Worm (Caenorhabditis elegans) whole organism, late embryonic: Measurements from ENCODE around the gene clec-79.

Experiments
- C08G9.2 ChIP-seq: sonication (generic microtip); optimal IDR thresholded peaks from 2 replicates; lab custom pipeline; 2016; ENCODE audit warnings: mild to moderate bottlenecking, missing genetic modification characterization, moderate library complexity, missing compliant biosample characterization
- C38D4.7 ChIP-seq: fragments of 200-800 bp; sonication (Bioruptor generic); optimal IDR thresholded peaks from 2 replicates; lab custom pipeline; 2018; ENCODE audit warnings: mild to moderate bottlenecking, missing genetic modification characterization, moderate library complexity, missing compliant biosample characterization
- F13H6.1 ChIP-seq: sonication (generic microtip); optimal IDR thresholded peaks from 2 replicates; lab custom pipeline; 2016; ENCODE audit warnings: missing genetic modification characterization, missing compliant biosample characterization
- K02D7.2 ChIP-seq: sonication (generic microtip); optimal IDR thresholded peaks from 2 replicates; lab custom pipeline; 2017; ENCODE audit warnings: mild to moderate bottlenecking, missing genetic modification characterization, missing compliant biosample characterization
- K09A11.1 ChIP-seq: sonication (generic microtip); optimal IDR thresholded peaks from 2 replicates; lab custom pipeline; 2017; ENCODE audit warnings: antibody characterized with exemption, mild to moderate bottlenecking, missing genetic modification characterization, missing compliant biosample characterization; ENCODE audit not compliant: insufficient read depth
- T23F11.4 ChIP-seq: fragments of 200-800 bp; sonication (Bioruptor generic); optimal IDR thresholded peaks from 2 replicates; lab custom pipeline; 2018; ENCODE audit warnings: mild to moderate bottlenecking, missing genetic modification characterization, missing compliant biosample characterization
- ceh-18 ChIP-seq: sonication (generic microtip); optimal IDR thresholded peaks from 2 replicates; lab custom pipeline; 2016; ENCODE audit warnings: missing genetic modification characterization, missing compliant biosample characterization
- ceh-19 ChIP-seq: fragments of 200-800 bp; sonication (Bioruptor generic); optimal IDR thresholded peaks from 2 replicates; lab custom pipeline; 2018; ENCODE audit warnings: mild to moderate bottlenecking, missing genetic modification characterization, missing compliant biosample characterization
- ceh-2 ChIP-seq: sonication (generic microtip); optimal IDR thresholded peaks from 2 replicates; lab custom pipeline; 2016; ENCODE audit warnings: missing genotype, missing genetic modification characterization, missing compliant biosample characterization
- ceh-22 ChIP-seq: sonication (generic microtip); optimal IDR thresholded peaks from 2 replicates; lab custom pipeline; 2017; ENCODE audit warnings: missing biosample characterization, missing genetic modification characterization
- ceh-24 ChIP-seq: sonication (generic microtip); optimal IDR thresholded peaks from 2 replicates; lab custom pipeline; 2016; ENCODE audit warnings: mild to moderate bottlenecking, missing genetic modification characterization, missing compliant biosample characterization
- ceh-30 ChIP-seq: fragments of 150-350 bp; optimal IDR thresholded peaks from 2 replicates; lab custom pipeline; 2014; ENCODE audit warnings: missing biosample characterization, missing genetic modification characterization
- ceh-48 ChIP-seq: sonication (generic microtip); optimal IDR thresholded peaks from 2 replicates; lab custom pipeline; 2016; ENCODE audit warnings: missing genetic modification characterization, inconsistent platforms, missing compliant biosample characterization
- ceh-9 ChIP-seq: sonication (generic microtip); optimal IDR thresholded peaks from 2 replicates; lab custom pipeline; 2016; ENCODE audit warnings: mild to moderate bottlenecking, missing genetic modification characterization, inconsistent platforms, missing compliant biosample characterization
- che-1 ChIP-seq: sonication (generic microtip); optimal IDR thresholded peaks from 2 replicates; lab custom pipeline; 2016; ENCODE audit warnings: mild to moderate bottlenecking, missing genetic modification characterization, missing compliant biosample characterization
- dve-1 ChIP-seq: sonication (generic microtip); optimal IDR thresholded peaks from 2 replicates; lab custom pipeline; 2017; ENCODE audit warnings: antibody characterized with exemption, mild to moderate bottlenecking, missing genetic modification characterization, missing compliant biosample characterization
- elt-2 ChIP-seq: sonication (generic microtip); optimal IDR thresholded peaks from 2 replicates; lab custom pipeline; 2016; ENCODE audit warnings: missing genetic modification reagents, missing genetic modification characterization, missing compliant biosample characterization
- ets-4 ChIP-seq: sonication (generic microtip); optimal IDR thresholded peaks from 2 replicates; lab custom pipeline; 2016; ENCODE audit warnings: missing genetic modification characterization, missing compliant biosample characterization
- fax-1 ChIP-seq: sonication (generic microtip); optimal IDR thresholded peaks from 2 replicates; lab custom pipeline; 2016; ENCODE audit warnings: missing genotype, missing genetic modification characterization, missing compliant biosample characterization
- fkh-10 ChIP-seq: fragments of 150-350 bp; optimal IDR thresholded peaks from 2 replicates; lab custom pipeline; 2014; ENCODE audit warnings: missing biosample characterization, missing genetic modification reagents, missing genetic modification characterization
- fkh-6 ChIP-seq: sonication (generic microtip); optimal IDR thresholded peaks from 2 replicates; lab custom pipeline; 2016; ENCODE audit warnings: missing genetic modification characterization, missing compliant biosample characterization
- hlh-15 ChIP-seq: sonication (generic microtip); optimal IDR thresholded peaks from 2 replicates; lab custom pipeline; 2016; ENCODE audit warnings: missing genetic modification characterization, missing compliant biosample characterization
- hlh-6 ChIP-seq: sonication (generic microtip); optimal IDR thresholded peaks from 2 replicates; lab custom pipeline; 2016; ENCODE audit warnings: missing genotype, missing genetic modification characterization, missing compliant biosample characterization
- lim-6 ChIP-seq: sonication (generic microtip); optimal IDR thresholded peaks from 2 replicates; lab custom pipeline; 2016; ENCODE audit warnings: missing genetic modification characterization, missing compliant biosample characterization
- madf-2 ChIP-seq: sonication (generic microtip); optimal IDR thresholded peaks from 2 replicates; lab custom pipeline; 2017; ENCODE audit warnings: missing genetic modification characterization, missing compliant biosample characterization
- nhr-232 ChIP-seq: sonication (generic microtip); optimal IDR thresholded peaks from 2 replicates; lab custom pipeline; 2016; ENCODE audit warnings: missing genetic modification characterization, missing compliant biosample characterization
- npax-4 ChIP-seq: sonication (generic microtip); optimal IDR thresholded peaks from 2 replicates; lab custom pipeline; 2016; ENCODE audit warnings: missing genetic modification characterization, missing compliant biosample characterization
- pag-3 ChIP-seq: sonication (generic microtip); optimal IDR thresholded peaks from 2 replicates; lab custom pipeline; 2016; ENCODE audit warnings: missing compliant biosample characterization, missing genetic modification characterization, borderline replicate concordance
- pax-1 ChIP-seq: fragments of 150-350 bp; optimal IDR thresholded peaks from 2 replicates; lab custom pipeline; 2014; ENCODE audit warnings: missing biosample characterization, missing genetic modification characterization
- pqm-1 ChIP-seq: sonication (generic microtip); optimal IDR thresholded peaks from 2 replicates; lab custom pipeline; 2016; ENCODE audit warnings: missing genetic modification characterization, missing compliant biosample characterization
- pros-1 ChIP-seq: fragments of 150-350 bp; optimal IDR thresholded peaks from 2 replicates; lab custom pipeline; 2014; ENCODE audit warnings: missing biosample characterization, missing genetic modification reagents, missing genetic modification characterization
- rnt-1 ChIP-seq: sonication (generic microtip); optimal IDR thresholded peaks from 2 replicates; lab custom pipeline; 2016; ENCODE audit warnings: missing genetic modification characterization, missing compliant biosample characterization
- unc-3 ChIP-seq, 2 experiments: fragments of 200-800 bp in 1 of 2; sonication (Bioruptor generic) in 1 of 2; sonication (generic microtip) in 1 of 2; conservative IDR thresholded peaks in 1 of 2; optimal IDR thresholded peaks in 1 of 2; 2 replicates each; pipeline versions ENCODE4 v1.3.6 to Lab custom; 2016 to 2022; ENCODE audit warnings: missing compliant biosample characterization in 2 of 2, missing genetic modification characterization in 2 of 2, missing genetic modification reagents in 1 of 2
- unc-42 ChIP-seq: sonication (generic microtip); optimal IDR thresholded peaks from 2 replicates; lab custom pipeline; 2016; ENCODE audit warnings: missing genotype, missing genetic modification characterization, missing compliant biosample characterization
- unc-86 ChIP-seq: sonication (generic microtip); optimal IDR thresholded peaks from 2 replicates; lab custom pipeline; 2016; ENCODE audit warnings: missing genetic modification characterization, missing compliant biosample characterization
- ztf-16 ChIP-seq: sonication (generic microtip); optimal IDR thresholded peaks from 2 replicates; lab custom pipeline; 2017; ENCODE audit warnings: missing genetic modification characterization, missing compliant biosample characterization

clec-79 gene

DNA sequence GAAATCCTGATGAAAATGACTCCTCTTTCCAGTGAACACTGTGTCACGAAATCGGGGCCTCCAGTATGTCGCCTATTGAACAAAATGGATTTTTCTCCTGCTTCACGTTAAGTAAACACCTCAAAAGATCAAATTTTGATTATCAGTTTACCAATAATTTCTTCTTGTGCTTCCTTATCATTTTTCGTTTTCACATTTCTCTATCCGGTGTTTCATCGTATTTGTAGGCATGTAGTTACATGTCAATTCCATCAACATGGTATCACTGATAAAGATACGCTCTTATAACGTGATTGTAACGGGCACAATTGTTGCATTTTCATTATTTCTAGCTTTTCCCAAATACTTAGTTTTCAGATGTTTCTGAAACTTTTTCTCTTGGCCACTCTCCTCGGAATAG is 28.7 kb upstream of the clec-79 start, which contains the start of gene clec-72:
Gene clec-72, plus strand, starts transcription at position 358 of the 400 bp plus-strand sequence.
- TF ChIP-seq madf-2 (tag; lab: Kevin White, UChicago) = no peak
- peak; percentile 29 for TF ChIP-seq elt-2 (tag; lab: Kevin White, UChicago)

DNA sequence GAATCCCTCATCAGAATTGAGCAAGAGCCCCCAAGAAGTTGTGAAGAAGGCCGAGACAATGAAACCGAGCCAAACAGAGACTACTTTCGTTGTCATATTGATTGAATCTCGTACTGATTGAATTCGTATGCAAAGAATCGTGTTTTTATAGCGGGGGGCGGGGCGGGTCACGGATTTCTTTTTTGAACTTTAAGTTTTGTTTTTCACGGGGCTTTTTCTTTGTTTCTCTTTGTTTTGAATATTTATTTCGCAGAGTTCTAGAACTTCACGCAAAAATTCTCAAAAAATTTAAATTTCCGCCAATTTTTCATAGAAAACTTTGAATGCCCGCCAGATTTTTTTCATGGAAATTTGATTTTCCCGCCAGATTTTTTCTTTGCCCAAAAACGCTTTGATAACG is 17.1 kb upstream of the clec-79 start, which contains the start of gene clec-73:
Gene clec-73, minus strand, starts transcription at position 101 of the 400 bp plus-strand sequence.
- TF ChIP-seq ets-4 (tag; lab: Kevin White, UChicago) (no peak), fkh-6 (tag; lab: Kevin White, UChicago) (no peak), hlh-6 (tag; lab: Kevin White, UChicago) (no peak), K02D7.2 (tag; lab: Kevin White, UChicago) (no peak), C38D4.7 (GFP tag; lab: Kevin White, UChicago) (no peak), pqm-1 (tag; lab: Kevin White, UChicago) (no peak), ceh-9 (tag; lab: Kevin White, UChicago) (no peak), fkh-10 (GFP tag; lab: Kevin White, UChicago) (no peak), ceh-22 (tag; lab: Kevin White, UChicago) (no peak), T23F11.4 (GFP tag; lab: Kevin White, UChicago) (no peak), che-1 (tag; lab: Kevin White, UChicago) (no peak), ceh-48 (tag; lab: Kevin White, UChicago) (no peak), ceh-24 (no peak), unc-42 (no peak), ceh-2 (tag; lab: Kevin White, UChicago) (no peak), pros-1 (no peak)
- TF ChIP-seq, all 69 proteins: peak for 0

DNA sequence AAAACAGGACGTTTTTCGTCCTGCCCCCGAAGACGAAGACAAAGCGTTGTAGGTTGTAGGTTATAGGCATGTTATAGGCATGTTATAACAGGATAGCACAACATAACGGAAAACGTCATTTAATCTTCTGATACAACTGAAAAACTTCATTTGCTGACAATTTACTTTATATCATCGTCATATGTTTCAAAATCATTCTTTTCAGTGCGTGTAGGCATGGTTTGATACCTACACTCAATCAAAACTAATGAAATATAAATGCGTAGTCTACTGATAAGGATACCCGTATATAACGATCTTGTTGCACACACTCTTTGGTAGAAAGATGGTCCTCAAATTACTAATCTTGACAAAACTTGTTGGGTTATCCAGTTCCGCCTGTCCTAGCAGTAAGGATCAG is 16.4 kb upstream of the clec-79 start, which contains the start of gene clec-74:
Gene clec-74, plus strand, starts transcription at position 301 of the 400 bp plus-strand sequence.
- TF ChIP-seq ztf-16 (tag; lab: Kevin White, UChicago) = no peak
- no peak for TF ChIP-seq F13H6.1 (tag; lab: Kevin White, UChicago)
- no peak for TF ChIP-seq unc-86
- no peak for TF ChIP-seq ceh-30 (tag; lab: Kevin White, UChicago)
- no peak for TF ChIP-seq C38D4.7 (GFP tag; lab: Kevin White, UChicago)
- no peak for TF ChIP-seq fax-1
- no peak for TF ChIP-seq pax-1

DNA sequence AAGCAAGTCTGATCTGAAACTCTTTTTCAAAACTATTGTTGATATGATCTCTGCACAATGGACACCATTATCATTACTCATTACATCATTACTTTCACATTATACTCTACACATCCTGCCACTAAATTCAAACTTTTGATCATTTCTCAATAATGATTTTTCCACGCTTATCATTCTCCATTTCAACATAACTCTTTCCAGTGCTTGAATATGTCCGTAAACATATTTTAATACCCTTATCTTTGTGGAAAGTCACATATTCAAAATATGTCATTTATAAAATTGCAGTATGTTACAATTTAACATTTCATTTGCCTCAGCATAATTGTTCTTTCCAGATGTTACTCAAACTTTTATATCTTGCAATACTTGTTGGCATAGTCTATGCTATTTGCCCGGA is 12.8 kb upstream of the clec-79 start, which contains the start of gene clec-75:
Gene clec-75, plus strand, starts transcription at position 339 of the 400 bp plus-strand sequence.
- TF ChIP-seq nhr-232 (tag; lab: Kevin White, UChicago) (no peak), K09A11.1 (tag; lab: Kevin White, UChicago) (no peak), dve-1 (tag; lab: Kevin White, UChicago) (no peak), ceh-19 (GFP tag; lab: Kevin White, UChicago) (no peak), ceh-18 (tag; lab: Kevin White, UChicago) (no peak), unc-3 (GFP tag; conservative IDR thresholded peaks at IDR 0.05; lab: Robert Waterston, UW) (no peak), unc-3 (tag; optimal IDR thresholded peaks at IDR 0.05; lab: Kevin White, UChicago) (no peak), npax-4 (tag; lab: Kevin White, UChicago) (no peak), pag-3 (tag; lab: Kevin White, UChicago) (no peak), ceh-30 (tag; lab: Kevin White, UChicago) (no peak), hlh-15 (tag; lab: Kevin White, UChicago) (no peak), pros-1 (no peak), ceh-9 (tag; lab: Kevin White, UChicago) (no peak), madf-2 (tag; lab: Kevin White, UChicago) (no peak), ceh-2 (tag; lab: Kevin White, UChicago) (no peak), lim-6 (tag; lab: Kevin White, UChicago) (no peak), pax-1 (no peak), C08G9.2 (tag; lab: Kevin White, UChicago) (no peak), rnt-1 (no peak), unc-42 (no peak), che-1 (tag; lab: Kevin White, UChicago) (no peak)
